Worm (Caenorhabditis elegans): ENCODE data around the gene B0281.4.

The B0281.4 gene

ce11 chrII:2298742-2299141 lies at the start of gene B0281.4:
B0281.4 (minus strand) TSS chrII:2298842.
- TF ChIP-seq lin-39 (tag; optimal IDR thresholded peaks at IDR 0.05) (no peak), unc-62 (GFP tag; optimal IDR thresholded peaks at IDR 0.05) (no peak), nhr-21 (tag; optimal IDR thresholded peaks at IDR 0.05) (no peak), alr-1 (tag; optimal IDR thresholded peaks at IDR 0.05) (no peak)

ce11 chrII:2346672-2347071 lies 48.0 kb upstream of the B0281.4 start, which contains the start of gene F43C11.4:
F43C11.4 (plus strand) TSS chrII:2346972.
- TF ChIP-seq egl-27 (tag; optimal IDR thresholded peaks at IDR 0.05) (no peak), nhr-77 (tag; optimal IDR thresholded peaks at IDR 0.05) (no peak), ztf-4 (tag; optimal IDR thresholded peaks at IDR 0.05) (no peak), Y55F3AM.14 (GFP tag; optimal IDR thresholded peaks at IDR 0.05) (no peak), peb-1 (tag; optimal IDR thresholded peaks at IDR 0.05) (no peak), ztf-1 (GFP tag; conservative IDR thresholded peaks at IDR 0.05) (no peak)

- TF ChIP-seq lin-13 (GFP tag; optimal IDR thresholded peaks at IDR 0.05) (peak; percentile 42), nhr-129 (tag; optimal IDR thresholded peaks at IDR 0.05) (peak; percentile 13), unc-55 (GFP tag; optimal IDR thresholded peaks at IDR 0.05) (peak; percentile 62), sma-3 (GFP tag; optimal IDR thresholded peaks at IDR 0.05) (no peak), lsy-2 (tag; optimal IDR thresholded peaks at IDR 0.05) (peak in 1 of 2 experiments; percentile 61), R02D3.7 (tag; optimal IDR thresholded peaks at IDR 0.05) (peak; percentile 69), skn-1 (tag; optimal IDR thresholded peaks at IDR 0.05) (no peak), C34F6.9 (tag; optimal IDR thresholded peaks at IDR 0.05) (peak; percentile 16), fos-1 (tag; optimal IDR thresholded peaks at IDR 0.05) (no peak), Y55F3AM.14 (GFP tag; optimal IDR thresholded peaks at IDR 0.05) (no peak), nhr-11 (tag; optimal IDR thresholded peaks at IDR 0.05) (no peak), crh-2 (tag; optimal IDR thresholded peaks at IDR 0.05) (peak; percentile 9)
Observed at ce11 chrII:2342004-2342479, 43.4 kb upstream of the B0281.4 start, which contains the start of gene F43C11.6. F43C11.6 (plus strand) TSS chrII:2342429.

- no peak for TF ChIP-seq egl-27 (tag; optimal IDR thresholded peaks at IDR 0.05)
- no peak for TF ChIP-seq unc-55 (GFP tag; optimal IDR thresholded peaks at IDR 0.05)
- TF ChIP-seq fos-1 (tag; optimal IDR thresholded peaks at IDR 0.05) = no peak
- no peak for TF ChIP-seq F13H6.1 (tag; optimal IDR thresholded peaks at IDR 0.05)
- no peak for TF ChIP-seq nhr-25 (tag; optimal IDR thresholded peaks at IDR 0.05)
- no peak for TF ChIP-seq ztf-11 (tag; optimal IDR thresholded peaks at IDR 0.05)
- no peak for TF ChIP-seq mdl-1 (tag; optimal IDR thresholded peaks at IDR 0.05)
- no peak for TF ChIP-seq ceh-82 (tag; optimal IDR thresholded peaks at IDR 0.05)
- TF ChIP-seq lsy-2 (tag; optimal IDR thresholded peaks at IDR 0.05) = no peak
- no peak for TF ChIP-seq nhr-6 (tag; optimal IDR thresholded peaks at IDR 0.05)
- no peak for TF ChIP-seq sem-4 (tag; optimal IDR thresholded peaks at IDR 0.05)
- TF ChIP-seq zag-1 (tag; optimal IDR thresholded peaks at IDR 0.05) = no peak
- no peak for TF ChIP-seq mbf-1 (tag; optimal IDR thresholded peaks at IDR 0.05)
- TF ChIP-seq skn-1 (tag; optimal IDR thresholded peaks at IDR 0.05) = no peak
- TF ChIP-seq nhr-21 (tag; optimal IDR thresholded peaks at IDR 0.05) = no peak
Observed at ce11 chrII:2341515-2341914, 42.9 kb upstream of the B0281.4 start, which contains the start of gene enri-1. enri-1 (minus strand) TSS chrII:2341615.

ce11 chrII:2340974-2341373 lies 42.3 kb upstream of the B0281.4 start:
- no peak for TF ChIP-seq unc-39 (tag; optimal IDR thresholded peaks at IDR 0.05)
- peak; percentile 26 for TF ChIP-seq unc-55 (GFP tag; optimal IDR thresholded peaks at IDR 0.05)
- TF ChIP-seq lsy-2 (tag; optimal IDR thresholded peaks at IDR 0.05) = peak in 1 of 2 experiments; percentile 38
- no peak for TF ChIP-seq ceh-16 (tag; optimal IDR thresholded peaks at IDR 0.05)
- peak; percentile 14 for TF ChIP-seq crh-2 (tag; optimal IDR thresholded peaks at IDR 0.05)
- no peak for TF ChIP-seq gmeb-1 (tag; optimal IDR thresholded peaks at IDR 0.05)

- TF ChIP-seq fos-1 (tag; optimal IDR thresholded peaks at IDR 0.05) = no peak
- TF ChIP-seq R02D3.7 (tag; optimal IDR thresholded peaks at IDR 0.05) = no peak
- TF ChIP-seq lin-39 (tag; optimal IDR thresholded peaks at IDR 0.05) = no peak
- no peak for TF ChIP-seq nhr-25 (tag; optimal IDR thresholded peaks at IDR 0.05)
- no peak for TF ChIP-seq ztf-4 (tag; optimal IDR thresholded peaks at IDR 0.05)
- TF ChIP-seq nhr-23 (tag; optimal IDR thresholded peaks at IDR 0.05) = no peak
- TF ChIP-seq lsy-2 (tag; optimal IDR thresholded peaks at IDR 0.05) = no peak
- TF ChIP-seq lin-13 (GFP tag; optimal IDR thresholded peaks at IDR 0.05) = no peak
- no peak for TF ChIP-seq egl-27 (tag; optimal IDR thresholded peaks at IDR 0.05)
- TF ChIP-seq Y55F3AM.14 (GFP tag; optimal IDR thresholded peaks at IDR 0.05) = no peak
- no peak for TF ChIP-seq nhr-10 (tag; optimal IDR thresholded peaks at IDR 0.05)
- TF ChIP-seq nhr-21 (tag; optimal IDR thresholded peaks at IDR 0.05) = no peak
- TF ChIP-seq elt-1 (tag; optimal IDR thresholded peaks at IDR 0.05) = no peak
Observed at ce11 chrII:2336177-2336576, 37.5 kb upstream of the B0281.4 start.

Data from whole organism, L2 larva.